Fruit fly (Drosophila melanogaster): Measurements from ENCODE around the gene CG18814.
A peak's percentile ranks its signal among the peaks of the same experiment; 100 is the strongest.

The CG18814 gene

DNA sequence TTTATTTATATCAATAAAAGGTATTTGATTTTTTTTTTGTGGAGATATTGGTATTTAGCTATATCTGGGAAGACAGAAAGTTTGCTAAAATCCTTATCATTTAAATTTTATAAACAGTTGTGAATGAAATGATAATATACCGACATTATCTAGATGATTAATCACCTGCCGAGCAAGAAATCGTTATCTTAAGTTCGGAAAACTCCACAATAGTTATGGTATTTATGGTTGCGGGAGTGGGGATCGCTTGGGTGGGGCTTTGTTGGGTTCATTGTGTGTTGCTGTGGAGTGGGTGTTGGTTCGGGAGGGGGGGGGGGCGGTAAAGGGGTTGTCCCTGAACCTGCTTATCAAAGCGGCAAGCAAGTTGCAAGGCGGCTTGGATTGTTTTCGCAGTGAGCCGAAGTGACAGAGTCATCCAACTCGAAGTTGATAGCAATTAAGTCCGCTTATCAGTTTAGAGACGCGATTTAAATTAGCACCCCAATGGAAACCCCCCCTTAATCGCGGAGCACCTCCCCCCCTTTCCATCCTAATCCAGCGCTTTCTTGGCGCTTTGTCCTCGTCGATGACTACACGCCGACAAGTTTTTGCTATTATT is 22.7 kb downstream of the CG18814 start:
- no peak for TF ChIP-seq psq (GFP tag; optimal IDR thresholded peaks at IDR 0.05)
- TF ChIP-seq Spps (tag; optimal IDR thresholded peaks at IDR 0.05): no peak
- TF ChIP-seq Ets65A (GFP tag): no peak
- TF ChIP-seq sd (tag; optimal IDR thresholded peaks at IDR 0.05): peak; percentile 64
- TF ChIP-seq CG9876 (GFP tag; optimal IDR thresholded peaks at IDR 0.05): no peak
- no peak for TF ChIP-seq CG6254 (GFP tag; optimal IDR thresholded peaks at IDR 0.05)
- TF ChIP-seq ham (GFP tag; IDR thresholded peaks at IDR 0.05): no peak
- no peak for TF ChIP-seq Mes4 (GFP tag; optimal IDR thresholded peaks at IDR 0.05)
- no peak for TF ChIP-seq da (GFP tag; optimal IDR thresholded peaks at IDR 0.05)
- TF ChIP-seq cas (GFP tag; IDR thresholded peaks at IDR 0.05): no peak
- TF ChIP-seq sob (GFP tag; IDR thresholded peaks at IDR 0.05): no peak
- TF ChIP-seq bigmax (GFP tag; optimal IDR thresholded peaks at IDR 0.05): no peak
- peak in 1 of 2 experiments; percentile 62 for TF ChIP-seq Hr78 (GFP tag; optimal IDR thresholded peaks at IDR 0.05)
- no peak for TF ChIP-seq Max (GFP tag; optimal IDR thresholded peaks at IDR 0.05)
- no peak for TF ChIP-seq Sox100B (GFP tag; optimal IDR thresholded peaks at IDR 0.05)
- TF ChIP-seq mirr (GFP tag; optimal IDR thresholded peaks at IDR 0.05): no peak
- TF ChIP-seq crol (GFP tag; IDR thresholded peaks at IDR 0.05): peak; percentile 63; the same call in 1 of the 2 replicates
- no peak for TF ChIP-seq Rfx (GFP tag; IDR thresholded peaks at IDR 0.05)
- TF ChIP-seq CG11456 (GFP tag; IDR thresholded peaks at IDR 0.05): 0 out of 3 replicates have a peak, but pooled peaks have one; percentile 4
- peak; percentile 28 for TF ChIP-seq sug (tag; optimal IDR thresholded peaks at IDR 0.05)
- no peak for TF ChIP-seq fd64A (GFP tag; optimal IDR thresholded peaks at IDR 0.05)
- no peak for TF ChIP-seq CG10543 (GFP tag; optimal IDR thresholded peaks at IDR 0.05)
- peak; percentile 66 for TF ChIP-seq lab (GFP tag; optimal IDR thresholded peaks at IDR 0.05)
- no peak for TF ChIP-seq ewg (GFP tag; optimal IDR thresholded peaks at IDR 0.05)
- TF ChIP-seq CG14050 (GFP tag; IDR thresholded peaks at IDR 0.05): no peak
- TF ChIP-seq tna (GFP tag; IDR thresholded peaks at IDR 0.05; ENCODE audit: partially characterized antibody): 0 out of 2 replicates have a peak, but pooled peaks have one; percentile 29
- peak; percentile 37 for TF ChIP-seq grn (GFP tag; optimal IDR thresholded peaks at IDR 0.05)
- TF ChIP-seq sc (optimal IDR thresholded peaks at IDR 0.05): no peak
- no peak for TF ChIP-seq sc (GFP tag; optimal IDR thresholded peaks at IDR 0.05)
- 0 out of 3 replicates have a peak, but pooled peaks have one; percentile 8 for TF ChIP-seq HLH4C (GFP tag; IDR thresholded peaks at IDR 0.05; ENCODE audit: partially characterized antibody)
- no peak for TF ChIP-seq dmrt11E (tag; optimal IDR thresholded peaks at IDR 0.05)
- no peak for TF ChIP-seq CG8290 (GFP tag; optimal IDR thresholded peaks at IDR 0.05)
- no peak for TF ChIP-seq CG8290 (tag; optimal IDR thresholded peaks at IDR 0.05)

DNA sequence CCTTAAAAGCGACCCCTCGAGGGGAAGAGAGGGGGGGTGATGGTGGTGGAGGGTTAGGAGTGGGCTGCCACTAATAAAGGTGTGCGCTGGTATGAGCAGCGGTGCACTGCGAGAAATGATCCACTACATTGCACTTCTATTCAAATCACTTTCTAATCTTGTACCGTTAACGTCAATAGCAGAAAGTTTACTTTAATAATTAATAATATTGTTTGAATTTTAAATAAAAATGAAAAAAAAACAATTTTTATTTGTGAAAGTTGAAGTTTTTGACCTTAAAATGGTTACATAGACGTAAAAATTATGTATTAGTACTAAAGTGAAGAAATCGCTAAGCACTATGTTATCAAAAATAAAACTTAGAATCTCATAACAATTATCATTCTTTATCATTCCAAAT is 23.2 kb downstream of the CG18814 start:
- TF ChIP-seq Sox102F (GFP tag; optimal IDR thresholded peaks at IDR 0.05) (peak; percentile 23), Lhr (GFP tag; optimal IDR thresholded peaks at IDR 0.05) (no peak), trem (tag; optimal IDR thresholded peaks at IDR 0.05) (peak; percentile 10), CG18262 (tag; optimal IDR thresholded peaks at IDR 0.05) (peak; percentile 24), CG9727 (GFP tag; optimal IDR thresholded peaks at IDR 0.05) (peak; percentile 30), dmrt99B (tag; optimal IDR thresholded peaks at IDR 0.05) (peak; percentile 45), CG17612 (GFP tag; IDR thresholded peaks at IDR 0.05) (peak; percentile 50; the same call in 1 of the 2 replicates), CG2712 (tag; optimal IDR thresholded peaks at IDR 0.05) (peak; percentile 27), phol (tag; optimal IDR thresholded peaks at IDR 0.05) (peak; percentile 61), lmd (GFP tag; IDR thresholded peaks at IDR 0.05) (0 out of 2 replicates have a peak, but pooled peaks have one; percentile 24), row (GFP tag; IDR thresholded peaks at IDR 0.05) (0 out of 3 replicates have a peak, but pooled peaks have one; percentile 12), CoRest (tag; optimal IDR thresholded peaks at IDR 0.05) (peak; percentile 16), CG10979 (tag; optimal IDR thresholded peaks at IDR 0.05) (peak; percentile 37), Ptx1 (GFP tag; IDR thresholded peaks at IDR 0.05) (0 out of 2 replicates have a peak, but pooled peaks have one; percentile 22), ci (GFP tag; IDR thresholded peaks at IDR 0.05) (no peak), Oli (tag; optimal IDR thresholded peaks at IDR 0.05) (peak; percentile 3), Meics (GFP tag; optimal IDR thresholded peaks at IDR 0.05) (peak; percentile 47), CG9437 (GFP tag; optimal IDR thresholded peaks at IDR 0.05) (peak; percentile 33), CG15269 (tag; optimal IDR thresholded peaks at IDR 0.05) (peak; percentile 51)

Data from whole organism, embryonic.